Fruit fly (Drosophila melanogaster) whole organism, embryonic: ENCODE measurements around the gene Mtpalpha.

ENCODE experiments used
- ATbp ChIP-seq: fragments of 200-800 bp; sonication (Bioruptor generic); optimal IDR thresholded peaks from 2 replicates; lab custom pipeline; 2017; ENCODE audit warnings: missing biosample characterization, mild to moderate bottlenecking, missing genetic modification characterization, missing genetic modification reagents
- Atf3 ChIP-seq: fragments of 200-800 bp; sonication (Bioruptor generic); optimal IDR thresholded peaks from 3 replicates; lab custom pipeline; 2016; ENCODE audit warnings: missing biosample characterization, missing genetic modification characterization
- CG10267 ChIP-seq: fragments of 200-800 bp; sonication (Bioruptor generic); optimal IDR thresholded peaks from 2 replicates; lab custom pipeline; 2018; ENCODE audit warnings: missing biosample characterization, mild to moderate bottlenecking, missing genetic modification characterization, moderate library complexity
- CG10321 ChIP-seq: fragments of 200-800 bp; sonication (Bioruptor generic); IDR thresholded peaks from 2 replicates; pipeline ENCODE4 v1.3.6; 2022; ENCODE audit warnings: missing biosample characterization, missing genetic modification characterization
- CG11723 ChIP-seq: fragments of 200-800 bp; sonication (Bioruptor generic); optimal IDR thresholded peaks from 2 replicates; lab custom pipeline; 2017; ENCODE audit warnings: missing biosample characterization, mild to moderate bottlenecking, missing genetic modification characterization
- CG16815 ChIP-seq: fragments of 200-800 bp; sonication (Bioruptor generic); optimal IDR thresholded peaks from 3 replicates; lab custom pipeline; 2017; ENCODE audit warnings: missing biosample characterization, mild to moderate bottlenecking, missing genetic modification characterization
- CG16863 ChIP-seq: fragments of 200-800 bp; sonication (Bioruptor generic); optimal IDR thresholded peaks from 3 replicates; lab custom pipeline; 2016; ENCODE audit warnings: missing biosample characterization, missing genetic modification characterization
- CG17385 ChIP-seq: fragments of 200-800 bp; sonication (Bioruptor generic); optimal IDR thresholded peaks from 3 replicates; lab custom pipeline; 2018; ENCODE audit warnings: missing biosample characterization, mild to moderate bottlenecking, missing genetic modification characterization
- CG33557 ChIP-seq: fragments of 200-800 bp; sonication (Bioruptor generic); optimal IDR thresholded peaks from 2 replicates; lab custom pipeline; 2019; ENCODE audit warnings: missing biosample characterization, mild to moderate bottlenecking, missing genetic modification characterization, moderate library complexity
- CG3995 ChIP-seq: fragments of 200-800 bp; sonication (Bioruptor generic); optimal IDR thresholded peaks from 3 replicates; lab custom pipeline; 2016; ENCODE audit warnings: missing biosample characterization, missing genetic modification characterization
- CG4404 ChIP-seq: fragments of 200-800 bp; sonication (Bioruptor generic); IDR thresholded peaks from 2 replicates; pipeline ENCODE4 v1.3.6; 2022; ENCODE audit warnings: missing biosample characterization, missing genetic modification characterization
- CG5180 ChIP-seq: fragments of 200-800 bp; sonication (Bioruptor generic); optimal IDR thresholded peaks from 3 replicates; lab custom pipeline; 2017; ENCODE audit warnings: missing biosample characterization, missing genetic modification characterization, mild to moderate bottlenecking, moderate library complexity, missing genetic modification reagents
- CG5245 ChIP-seq: fragments of 200-800 bp; sonication (Bioruptor generic); optimal IDR thresholded peaks from 3 replicates; lab custom pipeline; 2016; ENCODE audit warnings: missing biosample characterization, missing genetic modification characterization
- CG6854 ChIP-seq: fragments of 200-800 bp; sonication (Bioruptor generic); optimal IDR thresholded peaks from 3 replicates; lab custom pipeline; 2017; ENCODE audit warnings: missing biosample characterization, mild to moderate bottlenecking, missing genetic modification characterization
- CG7271 ChIP-seq: fragments of 200-800 bp; sonication (Bioruptor generic); optimal IDR thresholded peaks from 2 replicates; lab custom pipeline; 2018; ENCODE audit warnings: missing biosample characterization, mild to moderate bottlenecking, missing genetic modification characterization, moderate library complexity
- CG8924 ChIP-seq: fragments of 200-800 bp; optimal IDR thresholded peaks from 3 replicates; lab custom pipeline; 2019; ENCODE audit warnings: missing biosample characterization, mild to moderate bottlenecking, missing genetic modification characterization, moderate library complexity
- Dip3 ChIP-seq: fragments of 200-800 bp; sonication (Bioruptor generic); optimal IDR thresholded peaks from 3 replicates; lab custom pipeline; 2016; ENCODE audit warnings: missing biosample characterization, missing genetic modification characterization
- Fer1 ChIP-seq: fragments of 200-800 bp; sonication (Bioruptor generic); optimal IDR thresholded peaks from 2 replicates; lab custom pipeline; 2017; ENCODE audit warnings: missing biosample characterization, mild to moderate bottlenecking, missing genetic modification characterization
- Lhr ChIP-seq: fragments of 200-800 bp; sonication (Bioruptor generic); optimal IDR thresholded peaks from 3 replicates; lab custom pipeline; 2017; ENCODE audit warnings: mild to moderate bottlenecking, missing biosample characterization, missing genetic modification reagents, missing genetic modification characterization
- Mrtf ChIP-seq: fragments of 200-800 bp; sonication (Bioruptor generic); IDR thresholded peaks from 3 replicates; pipeline ENCODE4 v1.3.6; 2022; ENCODE audit warnings: missing biosample characterization, missing genetic modification characterization
- Nf-YC ChIP-seq: fragments of 200-800 bp; optimal IDR thresholded peaks from 3 replicates; lab custom pipeline; 2019; ENCODE audit warnings: missing biosample characterization, mild to moderate bottlenecking, missing genetic modification characterization, moderate library complexity
- PHDP ChIP-seq: fragments of 200-800 bp; sonication (Bioruptor generic); optimal IDR thresholded peaks from 3 replicates; lab custom pipeline; 2018; ENCODE audit warnings: missing biosample characterization, mild to moderate bottlenecking, missing genetic modification characterization, moderate library complexity
- Stat92E ChIP-seq, 3 experiments: fragments of >200 bp in 2 of 3; fragments of 200-800 bp in 1 of 3; sonication (Bioruptor generic) in 1 of 3; optimal IDR thresholded peaks; 2 replicates each; lab custom pipeline; 2017 to 2019; ENCODE audit warnings: missing biosample characterization in 3 of 3, missing genetic modification characterization in 3 of 3, mild to moderate bottlenecking in 1 of 3, moderate library complexity in 1 of 3
- ac ChIP-seq: fragments of 200-800 bp; sonication (Bioruptor generic); optimal IDR thresholded peaks from 3 replicates; lab custom pipeline; 2017; ENCODE audit warnings: missing biosample characterization, mild to moderate bottlenecking, missing genetic modification characterization
- ato ChIP-seq: fragments of 200-800 bp; sonication (Bioruptor generic); IDR thresholded peaks from 2 replicates; pipeline ENCODE4 v1.3.6; 2022; ENCODE audit warnings: missing biosample characterization, missing genetic modification characterization; ENCODE audit not compliant: partially characterized antibody
- az2 ChIP-seq: fragments of 200-800 bp; sonication (Bioruptor generic); optimal IDR thresholded peaks from 3 replicates; lab custom pipeline; 2016; ENCODE audit warnings: missing biosample characterization, missing genetic modification characterization
- bab2 ChIP-seq: fragments of 200-800 bp; sonication (Bioruptor generic); optimal IDR thresholded peaks from 2 replicates; lab custom pipeline; 2016; ENCODE audit warnings: missing biosample characterization, missing genetic modification characterization
- bowl ChIP-seq: fragments of 200-800 bp; sonication (Bioruptor generic); IDR thresholded peaks from 2 replicates; pipeline ENCODE4 v1.3.6; 2022; ENCODE audit warnings: missing biosample characterization, missing genetic modification characterization
- cas ChIP-seq: fragments of 200-800 bp; sonication (Bioruptor generic); IDR thresholded peaks from 2 replicates; pipeline ENCODE4 v1.3.6; 2022; ENCODE audit warnings: missing biosample characterization, missing genetic modification characterization
- ci ChIP-seq: fragments of 200-800 bp; sonication (Bioruptor generic); IDR thresholded peaks from 3 replicates; pipeline ENCODE4 v1.3.6; 2022; ENCODE audit warnings: missing biosample characterization, missing genetic modification characterization
- dan ChIP-seq: fragments of 200-800 bp; sonication (Bioruptor generic); IDR thresholded peaks from 2 replicates; pipeline ENCODE4 v1.3.6; 2022; ENCODE audit warnings: missing biosample characterization, missing genetic modification characterization
- dmrt99B ChIP-seq: fragments of 200-800 bp; sonication (Bioruptor generic); optimal IDR thresholded peaks from 2 replicates; lab custom pipeline; 2018; ENCODE audit warnings: missing biosample characterization, mild to moderate bottlenecking, missing genetic modification characterization, moderate library complexity
- gce ChIP-seq: fragments of 200-800 bp; sonication (Bioruptor generic); IDR thresholded peaks from 3 replicates; pipeline ENCODE4 v1.3.6; 2022; ENCODE audit warnings: missing biosample characterization, missing genetic modification characterization
- gfzf ChIP-seq: fragments of 200-800 bp; sonication (Bioruptor generic); optimal IDR thresholded peaks from 2 replicates; lab custom pipeline; 2016; ENCODE audit warnings: missing biosample characterization, mild to moderate bottlenecking, missing genetic modification characterization, moderate library complexity
- gt ChIP-seq: fragments of 200-800 bp; sonication (Bioruptor generic); IDR thresholded peaks from 2 replicates; pipeline ENCODE4 v1.3.6; 2022; ENCODE audit warnings: missing biosample characterization, missing genetic modification characterization
- hb ChIP-seq: fragments of 200-800 bp; sonication (Bioruptor generic); IDR thresholded peaks from 3 replicates; pipeline ENCODE4 v1.3.6; 2022; ENCODE audit warnings: missing biosample characterization, missing genetic modification characterization; ENCODE audit not compliant: partially characterized antibody
- jigr1 ChIP-seq: fragments of 200-800 bp; sonication (Bioruptor generic); IDR thresholded peaks from 3 replicates; pipeline ENCODE4 v1.3.6; 2022; ENCODE audit warnings: missing biosample characterization, missing genetic modification characterization
- jing ChIP-seq: fragments of 200-800 bp; sonication (Bioruptor generic); optimal IDR thresholded peaks from 2 replicates; lab custom pipeline; 2018; ENCODE audit warnings: missing biosample characterization, mild to moderate bottlenecking, missing genetic modification characterization
- lmd ChIP-seq: fragments of 200-800 bp; sonication (Bioruptor generic); IDR thresholded peaks from 2 replicates; pipeline ENCODE4 v1.3.6; 2022; ENCODE audit warnings: missing biosample characterization, missing genetic modification characterization
- lola ChIP-seq, 3 experiments: fragments of >200 bp in 2 of 3; fragments of 200-800 bp in 1 of 3; sonication (Bioruptor generic) in 1 of 3; optimal IDR thresholded peaks; 2 replicates each; lab custom pipeline; 2017 to 2019; ENCODE audit warnings: missing biosample characterization in 3 of 3, missing genetic modification characterization in 3 of 3, mild to moderate bottlenecking in 1 of 3, moderate library complexity in 1 of 3
- nerfin-1 ChIP-seq: fragments of 200-800 bp; sonication (Bioruptor generic); optimal IDR thresholded peaks from 3 replicates; lab custom pipeline; 2019; ENCODE audit warnings: missing biosample characterization, mild to moderate bottlenecking, missing genetic modification characterization, moderate library complexity
- pho ChIP-seq: fragments of 200-800 bp; sonication (Bioruptor generic); optimal IDR thresholded peaks from 2 replicates; lab custom pipeline; 2016; ENCODE audit warnings: missing biosample characterization, missing genetic modification characterization
- pzg ChIP-seq: fragments of 200-800 bp; sonication (Bioruptor generic); optimal IDR thresholded peaks from 3 replicates; lab custom pipeline; 2018; ENCODE audit warnings: missing biosample characterization, mild to moderate bottlenecking, missing genetic modification characterization, moderate library complexity
- sens-2 ChIP-seq: fragments of 200-800 bp; sonication (Bioruptor generic); IDR thresholded peaks from 2 replicates; pipeline ENCODE4 v1.3.6; 2022; ENCODE audit warnings: missing biosample characterization, missing genetic modification characterization
- seq ChIP-seq: fragments of 200-800 bp; sonication (Bioruptor generic); IDR thresholded peaks from 2 replicates; pipeline ENCODE4 v1.3.6; 2022; ENCODE audit warnings: missing biosample characterization, missing genetic modification characterization
- sug ChIP-seq: fragments of 200-800 bp; optimal IDR thresholded peaks from 2 replicates; lab custom pipeline; 2019; ENCODE audit warnings: missing biosample characterization, mild to moderate bottlenecking, missing genetic modification characterization, moderate library complexity
- tap ChIP-seq: fragments of 200-800 bp; optimal IDR thresholded peaks from 3 replicates; lab custom pipeline; 2019; ENCODE audit warnings: missing biosample characterization, mild to moderate bottlenecking, missing genetic modification characterization, moderate library complexity
- vvl ChIP-seq: fragments of 200-800 bp; sonication (Bioruptor generic); IDR thresholded peaks from 2 replicates; pipeline ENCODE4 v1.3.6; 2022; ENCODE audit warnings: missing biosample characterization, missing genetic modification characterization
- z ChIP-seq: fragments of 200-800 bp; sonication (Bioruptor generic); IDR thresholded peaks from 3 replicates; pipeline ENCODE4 v1.3.6; 2022; ENCODE audit warnings: missing biosample characterization, missing genetic modification characterization

Mtpalpha gene

DNA sequence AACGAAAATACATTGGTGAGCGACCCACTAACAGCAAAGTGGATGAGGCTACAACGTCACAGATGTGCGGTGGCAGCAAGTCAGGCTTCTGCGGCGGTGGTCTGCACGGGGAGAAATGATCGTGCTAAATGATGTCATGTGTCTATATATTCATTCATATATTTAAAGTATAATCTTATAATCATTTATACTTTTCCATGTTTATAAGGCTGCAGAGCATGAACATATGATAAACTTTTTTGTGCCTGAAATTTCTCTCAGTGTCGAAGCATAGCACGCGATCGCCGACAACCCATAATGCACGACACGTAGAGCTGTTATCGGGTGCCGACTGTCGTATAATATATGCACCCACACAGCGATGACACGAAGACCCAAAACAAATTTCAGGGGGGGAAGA, 21.8 kb upstream of the Mtpalpha start (continued):
- no peak for TF ChIP-seq cas (GFP tag; lab: Robert Waterston, UW)
- peak; percentile 40 for TF ChIP-seq jing
- peak; percentile 44 for TF ChIP-seq nerfin-1 (tag; lab: Kevin White, UChicago)
- TF ChIP-seq CG10267 (tag; lab: Kevin White, UChicago): peak; percentile 77
- peak; percentile 53 for TF ChIP-seq ATbp
- peak; percentile 58 for TF ChIP-seq az2 (GFP tag; lab: Kevin White, UChicago)
- peak; percentile 17 for TF ChIP-seq bab2
- peak; percentile 5 for TF ChIP-seq CG7271
- TF ChIP-seq CG4404 (GFP tag; lab: Robert Waterston, UW): peak; percentile 91
- TF ChIP-seq CG6854 (GFP tag; lab: Kevin White, UChicago): no peak
- peak; percentile 58; the same call in 1 of the 3 replicates for TF ChIP-seq gce (GFP tag; lab: Robert Waterston, UW)
- peak; percentile 45; the same call in 1 of the 2 replicates for TF ChIP-seq seq (GFP tag; lab: Robert Waterston, UW)
- TF ChIP-seq CG17385: peak; percentile 36
- peak; percentile 89 for TF ChIP-seq vvl (GFP tag; lab: Robert Waterston, UW)
- peak; percentile 55 for TF ChIP-seq CG5245 (GFP tag; lab: Kevin White, UChicago)
- TF ChIP-seq CG8924: peak; percentile 73
- TF ChIP-seq dan (GFP tag; lab: Robert Waterston, UW): peak; percentile 79
- no peak for TF ChIP-seq CG10321
- peak; percentile 21 for TF ChIP-seq CG11723 (GFP tag; lab: Kevin White, UChicago)
- peak; percentile 31 for TF ChIP-seq Lhr (GFP tag; lab: Kevin White, UChicago)
- TF ChIP-seq bowl (GFP tag; lab: Robert Waterston, UW): no peak
- TF ChIP-seq lmd (GFP tag; lab: Robert Waterston, UW): peak; percentile 82
- TF ChIP-seq z (GFP tag; lab: Robert Waterston, UW): peak; percentile 51; the same call in 1 of the 3 replicates
- TF ChIP-seq ci: peak; percentile 90
- TF ChIP-seq Dip3 (GFP tag; lab: Kevin White, UChicago): no peak
- TF ChIP-seq ato: no peak
- TF ChIP-seq CG3995 (GFP tag; lab: Kevin White, UChicago): no peak

DNA sequence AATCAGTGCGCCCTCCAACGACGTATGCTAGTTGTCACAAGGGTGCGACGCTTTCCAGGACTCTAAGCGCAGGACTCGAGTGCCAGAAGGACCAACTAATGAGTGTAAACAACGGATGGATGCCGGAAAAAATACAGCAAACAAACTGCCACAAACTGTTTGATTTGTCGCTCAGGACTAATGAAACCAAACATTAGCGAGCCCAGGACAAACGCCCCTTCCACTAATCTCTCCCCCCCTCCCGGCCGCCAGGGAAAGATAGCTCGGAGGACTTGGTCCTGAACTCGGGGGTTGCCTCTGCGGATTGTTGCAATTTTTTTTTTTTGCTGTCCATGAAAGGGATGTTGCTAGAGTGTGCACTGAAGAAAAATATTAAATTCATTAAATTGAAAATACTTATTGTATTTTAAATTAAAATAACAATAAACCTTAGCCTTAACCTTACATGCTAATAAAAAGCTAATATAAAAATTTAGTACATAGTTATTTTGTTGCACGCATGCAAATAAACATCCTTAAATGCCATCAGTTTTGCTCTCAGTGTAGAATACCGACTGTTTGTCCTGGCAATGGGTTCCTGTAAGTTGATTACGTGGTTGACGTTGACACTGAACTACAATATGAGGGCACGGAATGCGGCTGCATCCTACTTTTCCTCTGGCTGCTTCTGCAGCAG, 18.2 kb upstream of the Mtpalpha start:
- TF ChIP-seq CG33557 (GFP tag; lab: Kevin White, UChicago) (peak; percentile 23), lola (GFP tag; optimal IDR thresholded peaks at IDR 0.05; lab: Kevin White, UChicago) (peak in 1 of 3 experiments; percentile 86), jigr1 (GFP tag; lab: Robert Waterston, UW) (no peak), ac (GFP tag; lab: Kevin White, UChicago) (no peak), pzg (GFP tag; lab: Kevin White, UChicago) (no peak), tap (tag; lab: Kevin White, UChicago) (peak; percentile 31), hb (GFP tag; lab: Robert Waterston, UW) (no peak), Nf-YC (no peak), sug (tag; lab: Kevin White, UChicago) (no peak), CG16863 (no peak), az2 (GFP tag; lab: Kevin White, UChicago) (peak; percentile 50), PHDP (tag; lab: Kevin White, UChicago) (no peak), gt (GFP tag; lab: Robert Waterston, UW) (no peak), sens-2 (GFP tag; lab: Robert Waterston, UW) (no peak), ato (no peak), Stat92E (GFP tag; optimal IDR thresholded peaks at IDR 0.05; lab: Kevin White, UChicago) (no peak), Mrtf (GFP tag; lab: Robert Waterston, UW) (no peak), dmrt99B (peak; percentile 64), Fer1 (no peak), CG16815 (peak; percentile 39), gfzf (GFP tag; lab: Kevin White, UChicago) (no peak), Atf3 (GFP tag; lab: Kevin White, UChicago) (no peak), pho (GFP tag; lab: Kevin White, UChicago) (no peak), cas (GFP tag; lab: Robert Waterston, UW) (no peak), ci (0 out of 3 replicates have a peak, but pooled peaks have one; percentile 35), CG5180 (no peak)
